Worm (Caenorhabditis elegans) whole organism, L3 larva: ENCODE measurements around the gene alh-4.

Experiments
- R02D3.7 ChIP-seq: fragments of 150-350 bp; optimal IDR thresholded peaks from 2 replicates; lab custom pipeline; 2014; ENCODE audit warnings: missing biosample characterization, missing genetic modification characterization
- ZK546.5 ChIP-seq: sonication (generic microtip); optimal IDR thresholded peaks from 2 replicates; lab custom pipeline; 2017; ENCODE audit warnings: missing biosample characterization, missing genetic modification characterization
- ceh-16 ChIP-seq: sonication (generic microtip); optimal IDR thresholded peaks from 2 replicates; lab custom pipeline; 2017; ENCODE audit warnings: missing biosample characterization, missing genetic modification characterization
- ceh-28 ChIP-seq: fragments of 150-350 bp; optimal IDR thresholded peaks from 2 replicates; lab custom pipeline; 2014; ENCODE audit warnings: missing biosample characterization, missing genetic modification reagents, missing genetic modification characterization
- ceh-9 ChIP-seq: sonication (generic microtip); optimal IDR thresholded peaks from 2 replicates; lab custom pipeline; 2018; ENCODE audit warnings: missing biosample characterization, missing genetic modification characterization
- daf-12 ChIP-seq: fragments of 150-350 bp; optimal IDR thresholded peaks from 2 replicates; lab custom pipeline; 2014; ENCODE audit warnings: missing biosample characterization, missing genetic modification reagents, missing genetic modification characterization
- egl-27 ChIP-seq: sonication (generic microtip); optimal IDR thresholded peaks from 4 replicates; lab custom pipeline; 2017; ENCODE audit warnings: missing biosample characterization, missing genetic modification reagents, missing genetic modification characterization
- egl-5 ChIP-seq: fragments of 150-350 bp; optimal IDR thresholded peaks from 2 replicates; lab custom pipeline; 2017; ENCODE audit warnings: missing biosample characterization, missing genetic modification reagents, missing genetic modification characterization, inconsistent platforms
- elt-1 ChIP-seq: fragments of 150-350 bp; optimal IDR thresholded peaks from 2 replicates; lab custom pipeline; 2014; ENCODE audit warnings: missing biosample characterization, missing genetic modification characterization
- elt-2 ChIP-seq: sonication (generic microtip); optimal IDR thresholded peaks from 2 replicates; lab custom pipeline; 2016; ENCODE audit warnings: missing genetic modification reagents, mild to moderate bottlenecking, missing genetic modification characterization, missing compliant biosample characterization
- elt-3 ChIP-seq, 3 experiments: fragments of 150-350 bp in 1 of 3; sonication (generic microtip) in 2 of 3; optimal IDR thresholded peaks; 2 replicates in 2 of 3; 4 replicates in 1 of 3; lab custom pipeline; 2014 to 2017; ENCODE audit warnings: missing biosample characterization in 3 of 3, missing genetic modification characterization in 3 of 3
- fkh-2 ChIP-seq: fragments of 150-350 bp; optimal IDR thresholded peaks from 2 replicates; lab custom pipeline; 2014; ENCODE audit warnings: missing biosample characterization, missing genetic modification reagents, missing genetic modification characterization
- hmg-11 ChIP-seq: sonication (generic microtip); optimal IDR thresholded peaks from 2 replicates; lab custom pipeline; 2016; ENCODE audit warnings: missing genetic modification characterization, missing compliant biosample characterization
- jun-1 ChIP-seq: fragments of 150-350 bp; optimal IDR thresholded peaks from 2 replicates; lab custom pipeline; 2014; ENCODE audit warnings: missing biosample characterization, missing genetic modification reagents, missing genetic modification characterization
- mdl-1 ChIP-seq: fragments of 150-350 bp; optimal IDR thresholded peaks from 2 replicates; lab custom pipeline; 2014; ENCODE audit warnings: missing biosample characterization, missing genetic modification characterization
- nfya-1 ChIP-seq: sonication (generic microtip); optimal IDR thresholded peaks from 2 replicates; lab custom pipeline; 2017; ENCODE audit warnings: missing genetic modification characterization, mild to moderate bottlenecking, missing compliant biosample characterization, antibody characterized with exemption, moderate library complexity; ENCODE audit not compliant: insufficient read depth
- nhr-12 ChIP-seq: fragments of 150-350 bp; optimal IDR thresholded peaks from 2 replicates; lab custom pipeline; 2014; ENCODE audit warnings: missing biosample characterization, missing genetic modification characterization
- nhr-23 ChIP-seq: fragments of 150-350 bp; optimal IDR thresholded peaks from 2 replicates; lab custom pipeline; 2014; ENCODE audit warnings: missing biosample characterization, missing genetic modification reagents, missing genetic modification characterization
- nhr-237 ChIP-seq: fragments of 150-350 bp; optimal IDR thresholded peaks from 2 replicates; lab custom pipeline; 2014; ENCODE audit warnings: missing biosample characterization, missing genetic modification characterization
- nhr-25 ChIP-seq: sonication (generic microtip); optimal IDR thresholded peaks from 2 replicates; lab custom pipeline; 2017; ENCODE audit warnings: missing biosample characterization, missing genetic modification characterization
- nhr-28 ChIP-seq: fragments of 150-350 bp; optimal IDR thresholded peaks from 2 replicates; lab custom pipeline; 2014; ENCODE audit warnings: missing biosample characterization, missing genetic modification characterization
- nhr-67 ChIP-seq: fragments of 150-350 bp; optimal IDR thresholded peaks from 2 replicates; lab custom pipeline; 2014; ENCODE audit warnings: missing biosample characterization, missing genetic modification characterization
- nhr-76 ChIP-seq: fragments of 150-350 bp; sonication (generic microtip); optimal IDR thresholded peaks from 5 replicates; lab custom pipeline; 2014; ENCODE audit warnings: missing biosample characterization, missing genetic modification characterization
- nhr-77 ChIP-seq: fragments of 150-350 bp; optimal IDR thresholded peaks from 2 replicates; lab custom pipeline; 2014; ENCODE audit warnings: missing biosample characterization, missing genetic modification characterization
- pha-4 ChIP-seq: fragments of 150-350 bp; optimal IDR thresholded peaks from 2 replicates; lab custom pipeline; 2014; ENCODE audit warnings: missing biosample characterization, missing genetic modification reagents, missing genetic modification characterization
- sea-2 ChIP-seq: fragments of 150-350 bp; sonication (generic microtip); optimal IDR thresholded peaks from 4 replicates; lab custom pipeline; 2014; ENCODE audit warnings: missing biosample characterization, missing genetic modification reagents, missing genetic modification characterization
- snpc-4 ChIP-seq: fragments of 150-350 bp; optimal IDR thresholded peaks from 2 replicates; lab custom pipeline; 2014; ENCODE audit warnings: missing biosample characterization, missing genetic modification characterization
- tbx-2 ChIP-seq: sonication (generic microtip); optimal IDR thresholded peaks from 2 replicates; lab custom pipeline; 2016; ENCODE audit warnings: mild to moderate bottlenecking, missing genetic modification characterization, missing compliant biosample characterization
- unc-39 ChIP-seq: sonication (generic microtip); optimal IDR thresholded peaks from 4 replicates; lab custom pipeline; 2017; ENCODE audit warnings: missing biosample characterization, missing genetic modification characterization
- zag-1 ChIP-seq: fragments of 150-350 bp; optimal IDR thresholded peaks from 2 replicates; lab custom pipeline; 2014; ENCODE audit warnings: missing biosample characterization, missing genetic modification characterization
- ztf-11 ChIP-seq: fragments of 150-350 bp; optimal IDR thresholded peaks from 2 replicates; lab custom pipeline; 2014; ENCODE audit warnings: missing biosample characterization, missing genetic modification characterization
- ztf-4 ChIP-seq: fragments of 150-350 bp; optimal IDR thresholded peaks from 2 replicates; lab custom pipeline; 2014; ENCODE audit warnings: missing biosample characterization, missing genetic modification characterization

alh-4 gene

ce11 chrV:6458302-6458998 lies 28.7 kb upstream of the alh-4 start:
- TF ChIP-seq nhr-67 (tag; lab: Kevin White, UChicago): no peak
- TF ChIP-seq nhr-23 (tag; lab: Kevin White, UChicago): peak; percentile 3
- no peak for TF ChIP-seq ceh-9 (tag; lab: Kevin White, UChicago)
- no peak for TF ChIP-seq nhr-25
- no peak for TF ChIP-seq ceh-28 (tag; lab: Kevin White, UChicago)
- TF ChIP-seq nhr-76 (tag; lab: Kevin White, UChicago): no peak

ce11 chrV:6456903-6457302 lies 27.2 kb upstream of the alh-4 start:
- TF ChIP-seq unc-39 (tag; lab: Kevin White, UChicago) (no peak), snpc-4 (tag; lab: Kevin White, UChicago) (no peak), tbx-2 (tag; lab: Kevin White, UChicago) (no peak), nfya-1 (no peak), ztf-4 (tag; lab: Kevin White, UChicago) (no peak), fkh-2 (tag; lab: Kevin White, UChicago) (no peak), elt-3 (tag; optimal IDR thresholded peaks at IDR 0.05; lab: Kevin White, UChicago) (no peak), mdl-1 (tag; lab: Kevin White, UChicago) (no peak), jun-1 (tag; lab: Kevin White, UChicago) (no peak), R02D3.7 (tag; lab: Kevin White, UChicago) (no peak)
- TF ChIP-seq, all 47 proteins: peak for 0

ce11 chrV:6453122-6453521 lies 23.4 kb upstream of the alh-4 start, which contains the start of gene acl-9:
acl-9 (plus strand) TSS chrV:6453226.
- TF ChIP-seq nhr-28 (tag; lab: Kevin White, UChicago) (no peak), ceh-28 (tag; lab: Kevin White, UChicago) (no peak), ztf-11 (tag; lab: Kevin White, UChicago) (no peak), nhr-237 (tag; lab: Kevin White, UChicago) (no peak), nhr-23 (tag; lab: Kevin White, UChicago) (no peak), egl-5 (tag; lab: Kevin White, UChicago) (no peak), elt-3 (tag; optimal IDR thresholded peaks at IDR 0.05; lab: Kevin White, UChicago) (no peak)

- TF ChIP-seq elt-2 (tag; lab: Kevin White, UChicago): peak; percentile 73
- peak; percentile 86 for TF ChIP-seq pha-4 (tag; lab: Kevin White, UChicago)
- TF ChIP-seq elt-1 (tag; lab: Kevin White, UChicago): no peak
Measured at ce11 chrV:6450129-6451011, 20.6 kb upstream of the alh-4 start, which contains the start of gene acl-8. acl-8 (plus strand) TSS chrV:6450870.

ce11 chrV:6448356-6448755 lies 18.6 kb upstream of the alh-4 start, which contains the start of gene fbxa-196:
fbxa-196 (plus strand) TSS chrV:6448656.
- TF ChIP-seq hmg-11 (tag; lab: Kevin White, UChicago) (no peak), pha-4 (tag; lab: Kevin White, UChicago) (no peak), mdl-1 (tag; lab: Kevin White, UChicago) (no peak), nhr-237 (tag; lab: Kevin White, UChicago) (no peak), nhr-12 (no peak), ztf-11 (tag; lab: Kevin White, UChicago) (no peak), zag-1 (no peak), ZK546.5 (tag; lab: Kevin White, UChicago) (no peak), egl-27 (tag; lab: Kevin White, UChicago) (no peak), elt-3 (tag; optimal IDR thresholded peaks at IDR 0.05; lab: Kevin White, UChicago) (no peak), ceh-16 (tag; lab: Kevin White, UChicago) (no peak), nhr-77 (tag; lab: Kevin White, UChicago) (no peak), daf-12 (no peak), nhr-23 (tag; lab: Kevin White, UChicago) (no peak), jun-1 (tag; lab: Kevin White, UChicago) (no peak), sea-2 (GFP tag; lab: Kevin White, UChicago) (no peak)
